Fruit fly (Drosophila melanogaster): ENCODE data around the gene CG9119.

CG9119 gene

DNA sequence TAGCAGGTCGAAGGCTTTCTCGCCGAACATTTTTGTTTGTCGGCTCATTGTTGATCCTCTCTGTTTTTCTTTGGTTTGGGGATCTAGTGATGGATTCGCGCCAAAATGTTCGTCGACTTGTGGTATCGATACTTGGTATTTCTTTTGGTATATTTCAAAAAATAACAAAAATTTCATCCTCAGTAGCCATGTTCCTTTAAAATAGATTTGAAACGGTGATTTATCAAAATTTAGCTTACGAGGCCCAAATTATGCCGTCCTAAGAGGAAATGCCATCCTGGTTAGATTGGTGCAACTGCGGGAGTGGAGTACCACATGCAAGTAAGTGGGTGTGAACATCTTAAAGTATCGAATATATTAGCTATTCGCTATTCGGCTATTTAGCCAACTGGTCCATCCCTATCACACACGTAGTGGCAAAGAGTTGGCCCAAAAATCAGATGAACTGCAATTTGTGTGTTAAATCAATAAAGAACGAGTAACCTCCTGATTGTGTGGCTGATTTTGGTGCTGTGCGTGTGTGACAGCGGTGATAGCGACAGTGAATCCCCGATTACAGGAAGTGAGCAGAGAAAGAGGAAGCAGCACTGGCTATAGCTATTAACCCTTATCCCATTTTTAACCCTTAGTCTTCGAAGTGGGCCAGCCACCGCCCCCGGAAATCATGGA, 43.2 kb upstream of the CG9119 start, which contains the start of the genes Psf1 and Sac1 (continued):
- no peak for TF ChIP-seq chinmo (GFP tag; IDR thresholded peaks at IDR 0.05; ENCODE audit: partially characterized antibody)
- TF ChIP-seq fd3F (GFP tag; optimal IDR thresholded peaks at IDR 0.05), result no peak
- peak; percentile 54; the same call in 1 of the 3 replicates for TF ChIP-seq mld (GFP tag; IDR thresholded peaks at IDR 0.05; ENCODE audit: partially characterized antibody)
- no peak for TF ChIP-seq dimm (GFP tag; IDR thresholded peaks at IDR 0.05)
- no peak for TF ChIP-seq CG2199 (GFP tag; IDR thresholded peaks at IDR 0.05)
- peak; percentile 80 for TF ChIP-seq CG14860 (GFP tag; IDR thresholded peaks at IDR 0.05; ENCODE audit: partially characterized antibody)
- no peak for TF ChIP-seq psq (GFP tag; optimal IDR thresholded peaks at IDR 0.05)
- TF ChIP-seq Taf1 (GFP tag; IDR thresholded peaks at IDR 0.05), result no peak
- no peak for TF ChIP-seq CG12236 (GFP tag; optimal IDR thresholded peaks at IDR 0.05)
- TF ChIP-seq HmgD (GFP tag; optimal IDR thresholded peaks at IDR 0.05), result peak; percentile 29
- TF ChIP-seq CG9609 (GFP tag; optimal IDR thresholded peaks at IDR 0.05), result peak; percentile 36
- TF ChIP-seq CG9437 (GFP tag; optimal IDR thresholded peaks at IDR 0.05), result peak; percentile 50
- TF ChIP-seq Scr (GFP tag; IDR thresholded peaks at IDR 0.05; ENCODE audit: partially characterized antibody), result peak; percentile 95
- TF ChIP-seq CG4730 (GFP tag; IDR thresholded peaks at IDR 0.05), result no peak
- peak; percentile 68; the same call in 1 of the 2 replicates for TF ChIP-seq CG9932 (GFP tag; IDR thresholded peaks at IDR 0.05)
- no peak for TF ChIP-seq kah (GFP tag; optimal IDR thresholded peaks at IDR 0.05)
- TF ChIP-seq HLH3B (GFP tag; IDR thresholded peaks at IDR 0.05), result no peak
- TF ChIP-seq sima (GFP tag; optimal IDR thresholded peaks at IDR 0.05), result no peak
- peak; percentile 35 for TF ChIP-seq Mes4 (GFP tag; optimal IDR thresholded peaks at IDR 0.05)
- peak; percentile 46 for TF ChIP-seq CG9727 (GFP tag; optimal IDR thresholded peaks at IDR 0.05)
- TF ChIP-seq Bteb2 (GFP tag; optimal IDR thresholded peaks at IDR 0.05), result no peak
- TF ChIP-seq CG12391 (tag; optimal IDR thresholded peaks at IDR 0.05), result peak; percentile 64
- TF ChIP-seq Dfd (GFP tag; optimal IDR thresholded peaks at IDR 0.05), result no peak
- 0 out of 2 replicates have a peak, but pooled peaks have one; percentile 32 for TF ChIP-seq cas (GFP tag; IDR thresholded peaks at IDR 0.05)
- TF ChIP-seq H15 (GFP tag; IDR thresholded peaks at IDR 0.05), result no peak
- TF ChIP-seq yki (optimal IDR thresholded peaks at IDR 0.05), result no peak
- TF ChIP-seq CG6854 (GFP tag; optimal IDR thresholded peaks at IDR 0.05), result no peak
- TF ChIP-seq zfh1 (GFP tag; IDR thresholded peaks at IDR 0.05), result peak; percentile 36; the same call in 1 of the 3 replicates
- no peak for TF ChIP-seq crol (GFP tag; IDR thresholded peaks at IDR 0.05)
- TF ChIP-seq CG7372 (GFP tag; IDR thresholded peaks at IDR 0.05), result no peak
- TF ChIP-seq CG32532 (GFP tag; IDR thresholded peaks at IDR 0.05), result peak; percentile 59
- TF ChIP-seq tup (GFP tag; optimal IDR thresholded peaks at IDR 0.05), result no peak
- no peak for TF ChIP-seq CG18599 (GFP tag; optimal IDR thresholded peaks at IDR 0.05)
- peak; percentile 46 for TF ChIP-seq Dad (GFP tag; optimal IDR thresholded peaks at IDR 0.05)
- TF ChIP-seq D19B (GFP tag; optimal IDR thresholded peaks at IDR 0.05), result no peak
- TF ChIP-seq Hand (GFP tag; optimal IDR thresholded peaks at IDR 0.05), result no peak
- peak; percentile 72 for TF ChIP-seq Antp (GFP tag; optimal IDR thresholded peaks at IDR 0.05)
- peak; percentile 61 for TF ChIP-seq CG2116 (GFP tag; optimal IDR thresholded peaks at IDR 0.05)
- TF ChIP-seq Dp (GFP tag; optimal IDR thresholded peaks at IDR 0.05), result no peak
- TF ChIP-seq da (GFP tag; optimal IDR thresholded peaks at IDR 0.05), result peak; percentile 19
- no peak for TF ChIP-seq CG3838 (GFP tag; optimal IDR thresholded peaks at IDR 0.05)
- no peak for TF ChIP-seq cad (GFP tag; optimal IDR thresholded peaks at IDR 0.05)
- TF ChIP-seq CG10147 (GFP tag; optimal IDR thresholded peaks at IDR 0.05), result peak; percentile 45
- peak; percentile 23 for TF ChIP-seq Hmr (GFP tag; optimal IDR thresholded peaks at IDR 0.05)
- TF ChIP-seq dpn (GFP tag; optimal IDR thresholded peaks at IDR 0.05), result peak; percentile 37 to 59
- TF ChIP-seq Ptx1 (GFP tag; IDR thresholded peaks at IDR 0.05), result peak; percentile 61
- TF ChIP-seq al (GFP tag; IDR thresholded peaks at IDR 0.05), result 0 out of 2 replicates have a peak, but pooled peaks have one; percentile 29
- TF ChIP-seq run (tag; optimal IDR thresholded peaks at IDR 0.05), result no peak
- no peak for TF ChIP-seq ro (GFP tag; IDR thresholded peaks at IDR 0.05)
- peak; percentile 8 for TF ChIP-seq CG12942 (GFP tag; optimal IDR thresholded peaks at IDR 0.05)
- TF ChIP-seq CG14965 (GFP tag; optimal IDR thresholded peaks at IDR 0.05; ENCODE audit: borderline replicate concordance), result no peak
